Worm (Caenorhabditis elegans): ENCODE data around the gene mrps-18A.

DNA sequence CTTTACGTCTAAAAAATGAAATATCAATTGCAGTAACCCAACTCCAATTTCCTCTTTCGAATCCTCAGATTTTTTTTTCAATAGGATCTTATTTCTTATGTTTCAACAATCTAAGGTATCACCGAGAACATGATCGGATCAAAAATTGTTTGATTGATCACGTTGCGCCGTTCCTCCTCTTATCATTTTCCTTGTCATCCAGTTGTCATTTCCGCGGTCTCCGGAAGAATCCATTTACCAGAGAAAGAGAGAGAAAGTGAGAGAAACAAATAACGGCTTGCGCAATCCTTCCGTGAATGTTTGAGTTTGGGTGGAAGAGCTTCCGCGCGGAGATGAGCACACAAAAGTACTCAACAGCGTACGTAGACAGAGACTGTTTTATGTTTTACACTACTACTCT lies 38.5 kb downstream of the mrps-18A start:
- no peak for TF ChIP-seq tab-1 (GFP tag; IDR thresholded peaks at IDR 0.05)
- TF ChIP-seq klf-2 (GFP tag; conservative IDR thresholded peaks at IDR 0.05) = no peak
- TF ChIP-seq ref-1 (GFP tag; conservative IDR thresholded peaks at IDR 0.05) = no peak
- TF ChIP-seq T22C8.4 (GFP tag; IDR thresholded peaks at IDR 0.05) = no peak
- TF ChIP-seq flt-1 (GFP tag; IDR thresholded peaks at IDR 0.05) = no peak
- no peak for TF ChIP-seq ztf-23 (GFP tag; IDR thresholded peaks at IDR 0.05)
- TF ChIP-seq ztf-29 (GFP tag; IDR thresholded peaks at IDR 0.05) = no peak
- no peak for TF ChIP-seq med-1 (GFP tag; optimal IDR thresholded peaks at IDR 0.05; ENCODE audit: insufficient read depth)
- TF ChIP-seq cog-1 (tag; optimal IDR thresholded peaks at IDR 0.05) = no peak

Measured in whole organism, midembryonic.